Worm (Caenorhabditis elegans) whole organism, early embryonic: ENCODE results near the gene nhr-109.

Experiments
- ama-1 ChIP-seq: fragments of 150-350 bp; optimal IDR thresholded peaks from 2 replicates; lab custom pipeline; 2014
- hmbx-1 ChIP-seq: sonication (generic microtip); optimal IDR thresholded peaks from 2 replicates; lab custom pipeline; 2016; ENCODE audit warnings: mild to moderate bottlenecking, missing genetic modification characterization, missing compliant biosample characterization
- hmg-4 ChIP-seq: fragments of 200-800 bp; sonication (Bioruptor generic); optimal IDR thresholded peaks from 2 replicates; lab custom pipeline; 2018; ENCODE audit warnings: mild to moderate bottlenecking, missing genetic modification characterization, missing compliant biosample characterization
- pes-1 ChIP-seq: fragments of 200-800 bp; sonication (Bioruptor generic); IDR thresholded peaks from 2 replicates; pipeline ENCODE4 v1.3.6; 2022; ENCODE audit warnings: missing genetic modification reagents, missing genetic modification characterization, missing compliant biosample characterization
- scrt-1 ChIP-seq: fragments of 200-800 bp; sonication (Bioruptor generic); IDR thresholded peaks from 2 replicates; pipeline ENCODE4 v1.3.6; 2022; ENCODE audit warnings: missing genetic modification characterization, missing compliant biosample characterization
- tbx-11 ChIP-seq: fragments of 200-800 bp; sonication (Bioruptor generic); IDR thresholded peaks from 2 replicates; pipeline ENCODE4 v1.3.6; 2022; ENCODE audit warnings: missing genetic modification characterization, missing compliant biosample characterization

- TF ChIP-seq tbx-11 (GFP tag; lab: Robert Waterston, UW) = no peak
- TF ChIP-seq hmbx-1 (tag; lab: Kevin White, UChicago) = no peak
- TF ChIP-seq hmg-4 (GFP tag; lab: Kevin White, UChicago) = no peak
- TF ChIP-seq scrt-1 (GFP tag; lab: Robert Waterston, UW) = no peak
- no peak for TF ChIP-seq ama-1 (lab: Kevin White, UChicago)
- no peak for TF ChIP-seq pes-1 (GFP tag; lab: Robert Waterston, UW)
These were observed 29.7 kb downstream of the nhr-109 start for ce11 chrII:4462842-4463241.
